Worm (Caenorhabditis elegans) whole organism, L3 larva: ENCODE data around the gene eif-3.L.

ENCODE experiments used
- lin-39 ChIP-seq: fragments of 150-350 bp; optimal IDR thresholded peaks from 2 replicates; lab custom pipeline; 2018; ENCODE audit warnings: missing biosample characterization, missing genetic modification reagents, missing genetic modification characterization
- nhr-11 ChIP-seq: fragments of 150-350 bp; optimal IDR thresholded peaks from 2 replicates; lab custom pipeline; 2014; ENCODE audit warnings: missing biosample characterization, missing genetic modification characterization
- nhr-77 ChIP-seq: fragments of 150-350 bp; optimal IDR thresholded peaks from 2 replicates; lab custom pipeline; 2014; ENCODE audit warnings: missing biosample characterization, missing genetic modification characterization
- pqm-1 ChIP-seq: fragments of 150-350 bp; optimal IDR thresholded peaks from 2 replicates; lab custom pipeline; 2017; ENCODE audit warnings: missing biosample characterization, missing genetic modification characterization, inconsistent platforms
- snpc-4 ChIP-seq: fragments of 150-350 bp; optimal IDR thresholded peaks from 2 replicates; lab custom pipeline; 2014; ENCODE audit warnings: missing biosample characterization, missing genetic modification characterization

DNA sequence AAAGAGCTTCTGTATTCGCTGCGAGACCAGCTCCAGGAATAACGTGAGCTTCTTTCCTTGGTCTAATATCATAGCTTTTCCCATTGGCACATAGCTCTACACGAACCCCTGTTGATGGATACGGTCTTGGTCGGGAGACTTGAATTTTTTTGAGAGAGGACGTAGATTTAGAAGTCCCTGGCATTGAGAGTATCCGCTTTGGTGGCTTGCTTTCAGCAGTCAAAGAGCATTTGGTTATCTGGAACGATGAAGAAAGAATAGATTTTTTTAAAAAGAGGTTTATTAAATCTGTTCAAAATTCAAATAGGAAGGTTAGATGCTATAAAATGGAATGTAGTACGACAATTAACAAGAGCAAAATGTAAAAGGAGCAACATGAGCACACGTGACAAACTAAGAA lies 32.6 kb downstream of the eif-3.L start, which contains the start of gene C17G10.13:
- TF ChIP-seq nhr-77 (tag; lab: Kevin White, UChicago), result no peak
- TF ChIP-seq pqm-1 (tag; lab: Kevin White, UChicago), result no peak
- no peak for TF ChIP-seq snpc-4
- no peak for TF ChIP-seq nhr-11 (tag; lab: Kevin White, UChicago)
- TF ChIP-seq lin-39 (tag; lab: Kevin White, UChicago), result no peak
